Worm (Caenorhabditis elegans) whole organism, young adult: ENCODE data around the gene R10E9.3.

Source experiments
- B0019.2 ChIP-seq: fragments of 200-800 bp; sonication (Bioruptor generic); conservative IDR thresholded peaks from 2 replicates; pipeline ENCODE4 v1.3.6; 2022; ENCODE audit warnings: missing genetic modification reagents, missing genetic modification characterization, missing compliant biosample characterization
- B0035.1 ChIP-seq: sonication (generic microtip); optimal IDR thresholded peaks from 2 replicates; lab custom pipeline; 2016; ENCODE audit warnings: missing genetic modification characterization, mild to moderate bottlenecking, missing compliant biosample characterization, missing genotype, missing genetic modification reagents
- C06A6.2 ChIP-seq: fragments of 200-800 bp; sonication (Bioruptor generic); conservative IDR thresholded peaks from 2 replicates; pipeline ENCODE4 v1.3.6; 2022; ENCODE audit warnings: missing genetic modification characterization, missing compliant biosample characterization
- F49E8.2 ChIP-seq: sonication (generic microtip); optimal IDR thresholded peaks from 3 replicates; lab custom pipeline; 2017; ENCODE audit warnings: missing genetic modification characterization, mild to moderate bottlenecking, missing compliant biosample characterization, antibody characterized with exemption, moderate library complexity; ENCODE audit not compliant: insufficient read depth
- K12H6.12 ChIP-seq: fragments of 200-800 bp; sonication (Bioruptor generic); optimal IDR thresholded peaks from 2 replicates; lab custom pipeline; 2018; ENCODE audit warnings: mild to moderate bottlenecking, missing genetic modification characterization, missing compliant biosample characterization
- T07F8.4 ChIP-seq: sonication (generic microtip); optimal IDR thresholded peaks from 2 replicates; lab custom pipeline; 2016; ENCODE audit warnings: mild to moderate bottlenecking, missing genetic modification characterization, moderate library complexity, missing compliant biosample characterization
- Y56A3A.18 ChIP-seq: fragments of 200-800 bp; sonication (Bioruptor generic); IDR thresholded peaks from 2 replicates; pipeline ENCODE4 v1.3.6; 2022; ENCODE audit warnings: missing genetic modification reagents, missing genetic modification characterization, missing compliant biosample characterization
- ama-1 ChIP-seq, 3 experiments: fragments of 150-350 bp in 1 of 3; sonication (generic microtip) in 2 of 3; optimal IDR thresholded peaks; 2 replicates each; lab custom pipeline; 2014 to 2018; ENCODE audit warnings: missing biosample characterization in 2 of 3, missing genetic modification characterization in 2 of 3, missing genetic modification reagents in 2 of 3
- athp-1 ChIP-seq: sonication (generic microtip); optimal IDR thresholded peaks from 2 replicates; lab custom pipeline; 2017; ENCODE audit warnings: mild to moderate bottlenecking, missing genetic modification characterization, missing compliant biosample characterization
- attf-3 ChIP-seq: fragments of 200-800 bp; sonication (Bioruptor generic); conservative IDR thresholded peaks from 2 replicates; pipeline ENCODE4 v1.3.6; 2022; ENCODE audit warnings: missing genetic modification reagents, missing genetic modification characterization, missing compliant biosample characterization
- attf-6 ChIP-seq: fragments of 200-800 bp; sonication (Bioruptor generic); IDR thresholded peaks from 2 replicates; pipeline ENCODE4 v1.3.6; 2022; ENCODE audit warnings: missing genetic modification reagents, missing genetic modification characterization, missing compliant biosample characterization
- ccch-3 ChIP-seq: fragments of 200-800 bp; sonication (Bioruptor generic); optimal IDR thresholded peaks from 2 replicates; lab custom pipeline; 2018; ENCODE audit warnings: mild to moderate bottlenecking, missing genetic modification characterization, missing compliant biosample characterization
- cebp-1 ChIP-seq, 2 experiments: fragments of 200-800 bp in 1 of 2; sonication (Bioruptor generic) in 1 of 2; sonication (generic microtip) in 1 of 2; IDR thresholded peaks in 1 of 2; optimal IDR thresholded peaks in 1 of 2; 2 replicates each; pipeline versions ENCODE4 v1.3.6 to Lab custom; 2017 to 2022; ENCODE audit warnings: missing compliant biosample characterization in 2 of 2, missing genetic modification characterization in 2 of 2, mild to moderate bottlenecking in 1 of 2, missing genetic modification reagents in 1 of 2, moderate library complexity in 1 of 2
- die-1 ChIP-seq: sonication (generic microtip); optimal IDR thresholded peaks from 2 replicates; lab custom pipeline; 2016; ENCODE audit warnings: missing genotype, mild to moderate bottlenecking, missing genetic modification characterization, missing compliant biosample characterization
- dox-1 ChIP-seq: fragments of 200-800 bp; sonication (Bioruptor generic); IDR thresholded peaks from 2 replicates; pipeline ENCODE4 v1.3.6; 2022; ENCODE audit warnings: missing genetic modification reagents, missing genetic modification characterization, missing compliant biosample characterization
- egl-18 ChIP-seq: fragments of 200-800 bp; sonication (Bioruptor generic); IDR thresholded peaks from 2 replicates; pipeline ENCODE4 v1.3.6; 2022; ENCODE audit warnings: missing genetic modification reagents, missing genetic modification characterization, missing compliant biosample characterization
- egrh-3 ChIP-seq: fragments of 200-800 bp; sonication (Bioruptor generic); IDR thresholded peaks from 2 replicates; pipeline ENCODE4 v1.3.6; 2022; ENCODE audit warnings: missing genetic modification reagents, missing genetic modification characterization, missing compliant biosample characterization
- fkh-3 ChIP-seq: sonication (generic microtip); optimal IDR thresholded peaks from 2 replicates; lab custom pipeline; 2016; ENCODE audit warnings: mild to moderate bottlenecking, missing genetic modification characterization, missing compliant biosample characterization
- hrde-1 ChIP-seq: sonication (generic microtip); optimal IDR thresholded peaks from 2 replicates; lab custom pipeline; 2016; ENCODE audit warnings: missing genetic modification characterization, mild to moderate bottlenecking, missing compliant biosample characterization, moderate library complexity, missing genotype, missing genetic modification reagents, borderline replicate concordance
- hsf-1 ChIP-seq: fragments of 200-800 bp; sonication (Bioruptor generic); IDR thresholded peaks from 2 replicates; pipeline ENCODE4 v1.3.6; 2022; ENCODE audit warnings: missing genetic modification reagents, missing genetic modification characterization, missing compliant biosample characterization
- lag-1 ChIP-seq: fragments of 200-800 bp; sonication (Bioruptor generic); IDR thresholded peaks from 2 replicates; pipeline ENCODE4 v1.3.6; 2022; ENCODE audit warnings: missing genetic modification reagents, missing genetic modification characterization, missing compliant biosample characterization
- let-607 ChIP-seq, 2 experiments: fragments of 200-800 bp in 1 of 2; sonication (Bioruptor generic) in 1 of 2; sonication (generic microtip) in 1 of 2; optimal IDR thresholded peaks; 2 replicates each; lab custom pipeline; 2016 to 2018; ENCODE audit warnings: mild to moderate bottlenecking in 2 of 2, missing compliant biosample characterization in 2 of 2, missing genetic modification characterization in 2 of 2, moderate library complexity in 2 of 2, missing genotype in 1 of 2
- lin-40 ChIP-seq: sonication (generic microtip); optimal IDR thresholded peaks from 2 replicates; lab custom pipeline; 2016; ENCODE audit warnings: missing genetic modification characterization, mild to moderate bottlenecking, missing compliant biosample characterization, missing genotype, missing genetic modification reagents
- lin-54 ChIP-seq: fragments of 200-800 bp; sonication (Bioruptor generic); optimal IDR thresholded peaks from 2 replicates; lab custom pipeline; 2018; ENCODE audit warnings: mild to moderate bottlenecking, missing genetic modification characterization, missing compliant biosample characterization
- lsy-27 ChIP-seq: sonication (generic microtip); optimal IDR thresholded peaks from 2 replicates; lab custom pipeline; 2017; ENCODE audit warnings: missing genetic modification characterization, mild to moderate bottlenecking, missing compliant biosample characterization, antibody characterized with exemption, missing genotype, borderline replicate concordance; ENCODE audit not compliant: insufficient read depth
- nhr-120 ChIP-seq: fragments of 200-800 bp; sonication (Bioruptor generic); IDR thresholded peaks from 2 replicates; pipeline ENCODE4 v1.3.6; 2022; ENCODE audit warnings: missing genetic modification characterization, missing compliant biosample characterization
- sea-2 ChIP-seq: fragments of 200-800 bp; sonication (Bioruptor generic); IDR thresholded peaks from 2 replicates; pipeline ENCODE4 v1.3.6; 2022; ENCODE audit warnings: missing genetic modification characterization, missing compliant biosample characterization
- snpc-1.3 ChIP-seq: sonication (generic microtip); optimal IDR thresholded peaks from 2 replicates; lab custom pipeline; 2017; ENCODE audit warnings: missing genetic modification characterization, mild to moderate bottlenecking, missing compliant biosample characterization, antibody characterized with exemption, moderate library complexity, missing genotype, missing genetic modification reagents; ENCODE audit not compliant: insufficient read depth
- snpc-4 ChIP-seq, 5 experiments: fragments of 150-350 bp in 1 of 5; sonication (generic microtip) in 4 of 5; optimal IDR thresholded peaks; 2 replicates each; lab custom pipeline; 2014 to 2018; ENCODE audit warnings: missing genetic modification characterization in 5 of 5, missing biosample characterization in 3 of 5, antibody characterized with exemption in 2 of 5, mild to moderate bottlenecking in 2 of 5, missing compliant biosample characterization in 2 of 5, missing genotype in 2 of 5, moderate library complexity in 2 of 5, missing genetic modification reagents in 1 of 5
- somi-1 ChIP-seq: fragments of 200-800 bp; sonication (Bioruptor generic); optimal IDR thresholded peaks from 2 replicates; lab custom pipeline; 2018; ENCODE audit warnings: mild to moderate bottlenecking, missing genetic modification characterization, missing compliant biosample characterization
- tbx-9 ChIP-seq: sonication (generic microtip); optimal IDR thresholded peaks from 2 replicates; lab custom pipeline; 2016; ENCODE audit warnings: borderline replicate concordance, missing genetic modification characterization, inconsistent platforms, missing compliant biosample characterization
- tlf-1 ChIP-seq: fragments of 200-800 bp; sonication (Bioruptor generic); optimal IDR thresholded peaks from 2 replicates; lab custom pipeline; 2018; ENCODE audit warnings: mild to moderate bottlenecking, missing genetic modification characterization, missing compliant biosample characterization
- unc-130 ChIP-seq: sonication (generic microtip); optimal IDR thresholded peaks from 2 replicates; lab custom pipeline; 2016; ENCODE audit warnings: missing genetic modification reagents, missing genetic modification characterization, missing compliant biosample characterization
- unc-62 ChIP-seq: fragments of 150-350 bp; optimal IDR thresholded peaks from 2 replicates; lab custom pipeline; 2014; ENCODE audit warnings: missing biosample characterization, missing genetic modification reagents, missing genetic modification characterization
- ztf-18 ChIP-seq: sonication (generic microtip); optimal IDR thresholded peaks from 2 replicates; lab custom pipeline; 2016; ENCODE audit warnings: missing genotype, mild to moderate bottlenecking, missing genetic modification characterization, missing compliant biosample characterization

The R10E9.3 gene

ce11 chrIII:3954220-3954619 lies 5.8 kb upstream of the R10E9.3 start:
- no peak for TF ChIP-seq attf-6 (GFP tag; lab: Robert Waterston, UW)
- no peak for TF ChIP-seq unc-130
- no peak for TF ChIP-seq tlf-1 (GFP tag; lab: Kevin White, UChicago)
- TF ChIP-seq attf-3 = no peak
- TF ChIP-seq somi-1 (GFP tag; lab: Kevin White, UChicago) = peak; percentile 49
- no peak for TF ChIP-seq egl-18 (GFP tag; lab: Robert Waterston, UW)
- TF ChIP-seq snpc-1.3 (tag; lab: Kevin White, UChicago) = no peak
- TF ChIP-seq snpc-4 (GFP tag; optimal IDR thresholded peaks at IDR 0.05; lab: Kevin White, UChicago) = no peak
- no peak for TF ChIP-seq snpc-4 (tag; optimal IDR thresholded peaks at IDR 0.05; lab: Kevin White, UChicago)
- TF ChIP-seq lsy-27 (tag; lab: Kevin White, UChicago) = no peak
- TF ChIP-seq B0019.2 = no peak
- TF ChIP-seq egrh-3 (GFP tag; lab: Robert Waterston, UW) = no peak
- TF ChIP-seq C06A6.2 (GFP tag; lab: Robert Waterston, UW) = 0 out of 2 replicates have a peak, but pooled peaks have one; percentile 11
- TF ChIP-seq B0035.1 = no peak
- no peak for TF ChIP-seq unc-62
- no peak for TF ChIP-seq lin-54
- no peak for TF ChIP-seq ccch-3
- TF ChIP-seq tbx-9 (tag; lab: Kevin White, UChicago) = no peak
- no peak for TF ChIP-seq K12H6.12 (tag; lab: Kevin White, UChicago)
- peak; percentile 23 for TF ChIP-seq ama-1 (optimal IDR thresholded peaks at IDR 0.05; lab: Kevin White, UChicago)
- TF ChIP-seq ama-1 (GFP tag; optimal IDR thresholded peaks at IDR 0.05; lab: Kevin White, UChicago) = no peak
- no peak for TF ChIP-seq ztf-18
- no peak for TF ChIP-seq cebp-1 (GFP tag; IDR thresholded peaks at IDR 0.05; lab: Robert Waterston, UW)
- TF ChIP-seq cebp-1 (tag; optimal IDR thresholded peaks at IDR 0.05; lab: Kevin White, UChicago) = peak; percentile 36
- TF ChIP-seq sea-2 (GFP tag; lab: Robert Waterston, UW) = no peak
- TF ChIP-seq die-1 (tag; lab: Kevin White, UChicago) = no peak
- no peak for TF ChIP-seq fkh-3 (tag; lab: Kevin White, UChicago)
- TF ChIP-seq hrde-1 (tag; lab: Kevin White, UChicago) = no peak

ce11 chrIII:3954828-3955227 lies 5.2 kb upstream of the R10E9.3 start:
- no peak for TF ChIP-seq athp-1 (tag; lab: Kevin White, UChicago)
- TF ChIP-seq ama-1 (optimal IDR thresholded peaks at IDR 0.05; lab: Kevin White, UChicago) = no peak
- TF ChIP-seq ama-1 (GFP tag; optimal IDR thresholded peaks at IDR 0.05; lab: Kevin White, UChicago) = no peak
- no peak for TF ChIP-seq Y56A3A.18
- TF ChIP-seq hsf-1 (GFP tag; lab: Robert Waterston, UW) = no peak
- no peak for TF ChIP-seq nhr-120 (GFP tag; lab: Robert Waterston, UW)
- no peak for TF ChIP-seq lin-40 (tag; lab: Kevin White, UChicago)
- no peak for TF ChIP-seq F49E8.2 (tag; lab: Kevin White, UChicago)
- no peak for TF ChIP-seq let-607 (tag; optimal IDR thresholded peaks at IDR 0.05; lab: Kevin White, UChicago)
- no peak for TF ChIP-seq dox-1 (GFP tag; lab: Robert Waterston, UW)
- TF ChIP-seq cebp-1 (GFP tag; IDR thresholded peaks at IDR 0.05; lab: Robert Waterston, UW) = no peak
- TF ChIP-seq cebp-1 (tag; optimal IDR thresholded peaks at IDR 0.05; lab: Kevin White, UChicago) = no peak
- TF ChIP-seq unc-130 = no peak
- no peak for TF ChIP-seq T07F8.4
- no peak for TF ChIP-seq lag-1
